Worm (Caenorhabditis elegans): ENCODE data around the gene C17F4.8.

ce11 chrII:3270598-3270997, 36.0 kb upstream of the C17F4.8 start:
- TF ChIP-seq tag-97 (GFP tag; IDR thresholded peaks at IDR 0.05) (no peak), zip-2 (tag; optimal IDR thresholded peaks at IDR 0.05) (no peak), lsy-2 (tag; optimal IDR thresholded peaks at IDR 0.05) (no peak), pqm-1 (tag; optimal IDR thresholded peaks at IDR 0.05) (no peak), egl-43 (GFP tag; IDR thresholded peaks at IDR 0.05) (no peak), nhr-28 (tag; optimal IDR thresholded peaks at IDR 0.05) (no peak), daf-16 (GFP tag; optimal IDR thresholded peaks at IDR 0.05) (no peak), daf-16 (tag; optimal IDR thresholded peaks at IDR 0.05) (no peak), ama-1 (optimal IDR thresholded peaks at IDR 0.05) (no peak), cey-2 (tag; optimal IDR thresholded peaks at IDR 0.05; ENCODE audit: borderline replicate concordance, insufficient read depth) (no peak), mep-1 (tag; optimal IDR thresholded peaks at IDR 0.05) (no peak), unc-39 (tag; optimal IDR thresholded peaks at IDR 0.05) (no peak), T26A8.4 (GFP tag; IDR thresholded peaks at IDR 0.05) (no peak)
